Worm (Caenorhabditis elegans): ENCODE measurements around the gene T19C4.5.

DNA sequence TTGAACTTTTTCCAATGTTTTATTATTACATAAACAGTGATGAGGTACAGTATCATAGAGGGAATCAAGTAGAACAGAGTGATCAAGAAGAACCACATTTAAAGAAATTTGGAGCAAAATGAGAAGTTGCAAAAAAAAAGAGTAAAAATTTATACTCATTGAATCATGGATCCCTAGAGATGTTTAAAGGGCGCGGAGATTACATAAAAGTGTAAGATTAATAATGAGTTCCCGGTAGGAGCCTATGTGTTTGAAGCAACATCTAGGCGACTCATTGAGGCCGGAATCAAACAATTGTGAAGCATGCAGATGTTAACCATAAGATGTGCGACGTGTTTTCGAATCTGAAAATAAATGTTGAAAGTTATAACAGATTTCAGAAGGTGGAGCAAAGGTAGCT lies 19.7 kb upstream of the T19C4.5 start, which contains the start of gene srg-39:
- TF ChIP-seq tbx-11 (GFP tag; IDR thresholded peaks at IDR 0.05) = no peak
- TF ChIP-seq aly-1 (tag; optimal IDR thresholded peaks at IDR 0.05) = no peak

Data from whole organism, early embryonic.